Fruit fly (Drosophila melanogaster): ENCODE data around the gene spidey.

spidey gene

DNA sequence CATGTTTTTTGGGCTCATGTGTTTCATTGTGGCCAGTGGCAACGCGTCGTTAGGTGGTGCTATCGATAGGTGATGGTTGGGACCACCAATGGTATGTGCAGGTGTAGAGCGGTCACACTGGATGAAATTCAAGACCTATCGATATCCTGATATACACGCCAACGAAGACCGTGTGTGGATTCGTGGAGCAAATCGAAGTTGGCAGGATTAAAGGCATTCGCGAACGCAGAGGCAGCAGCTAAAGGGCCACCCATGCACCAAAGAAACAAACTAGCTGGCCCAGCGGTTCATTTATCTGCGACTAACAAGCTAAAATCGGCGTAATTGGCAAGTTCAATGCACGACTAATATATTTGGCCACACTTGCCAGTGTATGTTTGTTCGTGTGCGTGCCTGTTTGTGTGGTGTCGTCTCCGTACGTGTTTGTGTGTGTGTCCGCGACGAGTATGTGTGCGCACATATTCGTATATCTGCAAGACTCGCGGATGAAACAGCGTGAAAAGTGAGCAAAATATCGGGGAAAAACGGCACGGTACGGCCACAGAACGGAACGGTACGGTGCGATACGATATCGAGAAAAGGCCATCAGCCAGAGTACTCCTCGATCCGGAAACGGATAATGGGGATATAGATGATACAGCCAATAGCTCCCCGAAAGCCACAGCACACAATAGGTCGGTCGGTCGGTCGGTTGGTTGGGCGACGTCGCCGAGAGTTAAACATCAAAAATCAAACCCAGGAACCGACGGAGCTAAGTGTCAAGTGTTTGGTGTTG lies 27.3 kb downstream of the spidey start, which contains the start of gene Ubr3:
Gene Ubr3 (plus strand): TSS at position 99 of the 775 bp plus-strand sequence.
- TF ChIP-seq CrebA (GFP tag; optimal IDR thresholded peaks at IDR 0.05; ENCODE audit: borderline replicate concordance) (no peak), h (GFP tag; optimal IDR thresholded peaks at IDR 0.05) (peak; percentile 59), sage (GFP tag; optimal IDR thresholded peaks at IDR 0.05) (no peak), Hr83 (GFP tag; optimal IDR thresholded peaks at IDR 0.05; ENCODE audit: poor library complexity, severe bottlenecking) (no peak), lola (GFP tag; optimal IDR thresholded peaks at IDR 0.05) (no peak), CG32264 (GFP tag; optimal IDR thresholded peaks at IDR 0.05) (no peak), Rel (GFP tag; optimal IDR thresholded peaks at IDR 0.05) (no peak), Rel (tag; optimal IDR thresholded peaks at IDR 0.05) (peak; percentile 91), Myc (optimal IDR thresholded peaks at IDR 0.05) (no peak), OdsH (GFP tag; optimal IDR thresholded peaks at IDR 0.05) (peak; percentile 9), HLH106 (tag; optimal IDR thresholded peaks at IDR 0.05) (no peak), GATAd (GFP tag; optimal IDR thresholded peaks at IDR 0.05) (no peak), Abd-B (GFP tag; optimal IDR thresholded peaks at IDR 0.05) (peak; percentile 11), ey (GFP tag; optimal IDR thresholded peaks at IDR 0.05) (no peak), Hnf4 (GFP tag; optimal IDR thresholded peaks at IDR 0.05) (no peak), CG9705 (GFP tag; optimal IDR thresholded peaks at IDR 0.05) (no peak), sv (GFP tag; optimal IDR thresholded peaks at IDR 0.05) (no peak), br (GFP tag; optimal IDR thresholded peaks at IDR 0.05) (no peak), usp (GFP tag; optimal IDR thresholded peaks at IDR 0.05) (no peak), Hr78 (GFP tag; optimal IDR thresholded peaks at IDR 0.05) (no peak), dmrt93B (GFP tag; optimal IDR thresholded peaks at IDR 0.05) (no peak), Sp1 (GFP tag; optimal IDR thresholded peaks at IDR 0.05) (peak; percentile 10), psq (GFP tag; optimal IDR thresholded peaks at IDR 0.05) (peak; percentile 27), Jra (GFP tag; optimal IDR thresholded peaks at IDR 0.05) (peak; percentile 54), Mio (GFP tag; optimal IDR thresholded peaks at IDR 0.05) (no peak), jim (GFP tag; optimal IDR thresholded peaks at IDR 0.05) (no peak), N (GFP tag; optimal IDR thresholded peaks at IDR 0.05) (peak; percentile 7), foxo (GFP tag; optimal IDR thresholded peaks at IDR 0.05) (peak in 1 of 2 experiments; percentile 42), Dif (GFP tag; optimal IDR thresholded peaks at IDR 0.05; ENCODE audit: partially characterized antibody) (no peak), Dfd (GFP tag; optimal IDR thresholded peaks at IDR 0.05) (no peak), rgr (GFP tag; optimal IDR thresholded peaks at IDR 0.05) (peak; percentile 1), pan (optimal IDR thresholded peaks at IDR 0.05) (no peak), woc (GFP tag; optimal IDR thresholded peaks at IDR 0.05) (no peak), tai (GFP tag; optimal IDR thresholded peaks at IDR 0.05) (no peak), Vsx2 (GFP tag; optimal IDR thresholded peaks at IDR 0.05; ENCODE audit: partially characterized antibody) (no peak), dl (GFP tag; optimal IDR thresholded peaks at IDR 0.05; ENCODE audit: insufficient read depth in 1 of 2, partially characterized antibody in 2 of 2) (no peak), fru (GFP tag; optimal IDR thresholded peaks at IDR 0.05) (peak; percentile 27), dsf (GFP tag; optimal IDR thresholded peaks at IDR 0.05; ENCODE audit: borderline replicate concordance) (no peak), brk (GFP tag; optimal IDR thresholded peaks at IDR 0.05) (no peak)

DNA sequence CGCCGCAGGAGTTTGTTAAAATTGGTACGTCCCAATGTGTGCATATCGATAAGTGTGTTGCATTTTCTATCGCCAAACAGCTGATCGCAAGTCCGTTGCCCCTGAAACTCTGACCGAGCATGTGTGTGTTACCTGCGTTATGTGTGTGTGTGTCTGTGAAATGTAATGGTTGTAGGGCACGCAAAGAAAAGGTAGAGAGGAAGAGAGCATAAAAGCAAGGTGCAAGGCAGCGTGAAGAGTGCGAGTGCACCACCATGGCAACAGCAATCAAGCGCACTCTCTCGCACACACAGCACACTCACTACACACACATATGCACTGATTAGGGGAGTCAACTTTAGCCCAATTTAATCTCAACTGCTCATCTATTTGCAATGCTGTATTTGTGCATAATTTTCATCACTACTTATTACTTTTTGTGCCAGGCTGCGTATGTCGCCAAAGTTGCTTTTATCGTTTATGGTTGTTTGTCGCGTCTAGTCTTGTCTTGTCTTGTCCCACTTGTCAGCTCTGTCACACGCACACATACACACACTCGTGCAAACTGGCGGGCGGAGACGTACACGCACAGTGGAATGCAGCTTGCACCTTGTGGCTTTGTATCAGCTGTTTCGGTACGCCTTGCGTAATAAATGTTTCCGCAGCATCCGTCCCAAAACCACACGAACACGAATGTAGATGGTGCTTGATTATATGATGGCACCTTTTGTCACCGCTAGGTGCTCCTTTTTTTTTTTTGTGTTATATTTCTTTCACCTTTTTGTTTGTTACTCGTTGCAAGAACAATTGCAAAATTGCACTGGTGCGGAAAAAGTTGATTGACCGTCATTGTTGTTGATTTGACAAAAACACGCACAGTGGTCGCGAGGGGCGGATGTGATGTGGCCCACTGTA lies 29.1 kb downstream of the spidey start:
- peak; percentile 71 for TF ChIP-seq ey (GFP tag; optimal IDR thresholded peaks at IDR 0.05)
- TF ChIP-seq dmrt93B (GFP tag; optimal IDR thresholded peaks at IDR 0.05): peak; percentile 75
- TF ChIP-seq Vsx2 (GFP tag; optimal IDR thresholded peaks at IDR 0.05; ENCODE audit: partially characterized antibody): no peak
- TF ChIP-seq h (GFP tag; optimal IDR thresholded peaks at IDR 0.05): peak; percentile 70
- peak; percentile 54 for TF ChIP-seq rgr (GFP tag; optimal IDR thresholded peaks at IDR 0.05)
- TF ChIP-seq GATAd (GFP tag; optimal IDR thresholded peaks at IDR 0.05): no peak
- peak; percentile 64 for TF ChIP-seq N (GFP tag; optimal IDR thresholded peaks at IDR 0.05)
- peak in 1 of 2 experiments; percentile 80 for TF ChIP-seq foxo (GFP tag; optimal IDR thresholded peaks at IDR 0.05)
- TF ChIP-seq Sp1 (GFP tag; optimal IDR thresholded peaks at IDR 0.05): peak; percentile 77
- TF ChIP-seq dsf (GFP tag; optimal IDR thresholded peaks at IDR 0.05; ENCODE audit: borderline replicate concordance): no peak
- TF ChIP-seq tai (GFP tag; optimal IDR thresholded peaks at IDR 0.05): no peak
- TF ChIP-seq Hr78 (GFP tag; optimal IDR thresholded peaks at IDR 0.05): no peak
- TF ChIP-seq CG32264 (GFP tag; optimal IDR thresholded peaks at IDR 0.05): peak; percentile 69
- no peak for TF ChIP-seq jim (GFP tag; optimal IDR thresholded peaks at IDR 0.05)
- TF ChIP-seq Myc (optimal IDR thresholded peaks at IDR 0.05): no peak
- peak; percentile 71 for TF ChIP-seq br (GFP tag; optimal IDR thresholded peaks at IDR 0.05)
- TF ChIP-seq woc (GFP tag; optimal IDR thresholded peaks at IDR 0.05): peak; percentile 75
- TF ChIP-seq Hr83 (GFP tag; optimal IDR thresholded peaks at IDR 0.05; ENCODE audit: poor library complexity, severe bottlenecking): peak; percentile 52
- TF ChIP-seq Jra (GFP tag; optimal IDR thresholded peaks at IDR 0.05): peak; percentile 59
- no peak for TF ChIP-seq sage (GFP tag; optimal IDR thresholded peaks at IDR 0.05)
- no peak for TF ChIP-seq Rel (GFP tag; optimal IDR thresholded peaks at IDR 0.05)
- peak; percentile 53 for TF ChIP-seq Rel (tag; optimal IDR thresholded peaks at IDR 0.05)
- TF ChIP-seq psq (GFP tag; optimal IDR thresholded peaks at IDR 0.05): peak; percentile 58
- peak; percentile 34 for TF ChIP-seq Dif (GFP tag; optimal IDR thresholded peaks at IDR 0.05; ENCODE audit: partially characterized antibody)
- no peak for TF ChIP-seq Dfd (GFP tag; optimal IDR thresholded peaks at IDR 0.05)
- TF ChIP-seq HLH106 (tag; optimal IDR thresholded peaks at IDR 0.05): peak; percentile 74
- no peak for TF ChIP-seq usp (GFP tag; optimal IDR thresholded peaks at IDR 0.05)
- TF ChIP-seq sv (GFP tag; optimal IDR thresholded peaks at IDR 0.05): peak; percentile 56
- no peak for TF ChIP-seq Abd-B (GFP tag; optimal IDR thresholded peaks at IDR 0.05)
- peak in 1 of 2 experiments; percentile 23 for TF ChIP-seq dl (GFP tag; optimal IDR thresholded peaks at IDR 0.05; ENCODE audit: insufficient read depth in 1 of 2, partially characterized antibody in 2 of 2)
- TF ChIP-seq Mio (GFP tag; optimal IDR thresholded peaks at IDR 0.05): no peak
- TF ChIP-seq CrebA (GFP tag; optimal IDR thresholded peaks at IDR 0.05; ENCODE audit: borderline replicate concordance): no peak
- no peak for TF ChIP-seq pan (optimal IDR thresholded peaks at IDR 0.05)
- TF ChIP-seq brk (GFP tag; optimal IDR thresholded peaks at IDR 0.05): no peak
- TF ChIP-seq fru (GFP tag; optimal IDR thresholded peaks at IDR 0.05): peak; percentile 87
- peak; percentile 66 for TF ChIP-seq OdsH (GFP tag; optimal IDR thresholded peaks at IDR 0.05)

Measured in whole organism, wandering third instar larva.